Worm (Caenorhabditis elegans): ENCODE measurements around the gene set-31.

ce11 chrV:14438099-14438739 is 20.5 kb downstream of the set-31 start:
- no peak for TF ChIP-seq unc-3 (GFP tag; conservative IDR thresholded peaks at IDR 0.05)
- no peak for TF ChIP-seq unc-3 (tag; optimal IDR thresholded peaks at IDR 0.05)
- TF ChIP-seq sox-2 (GFP tag; IDR thresholded peaks at IDR 0.05) = no peak
- no peak for TF ChIP-seq pha-4 (tag; optimal IDR thresholded peaks at IDR 0.05)
- TF ChIP-seq ets-4 (tag; optimal IDR thresholded peaks at IDR 0.05) = no peak
- no peak for TF ChIP-seq C08G9.2 (tag; optimal IDR thresholded peaks at IDR 0.05)
- TF ChIP-seq ama-1 (optimal IDR thresholded peaks at IDR 0.05) = no peak
- TF ChIP-seq hlh-15 (tag; optimal IDR thresholded peaks at IDR 0.05) = no peak
- no peak for TF ChIP-seq pha-2 (tag; optimal IDR thresholded peaks at IDR 0.05)
- TF ChIP-seq fkh-6 (tag; optimal IDR thresholded peaks at IDR 0.05) = no peak
- no peak for TF ChIP-seq elt-2 (tag; optimal IDR thresholded peaks at IDR 0.05)
- no peak for TF ChIP-seq dve-1 (tag; optimal IDR thresholded peaks at IDR 0.05)

Data from whole organism, late embryonic.